Worm (Caenorhabditis elegans) whole organism, mixed stage, embryonic: Measurements from ENCODE around the gene rgef-1.
A peak's percentile ranks its signal among the peaks of the same experiment; 100 is the strongest.

Experiments
- M03D4.4 ChIP-seq: sonication (generic microtip); optimal IDR thresholded peaks from 2 replicates; lab custom pipeline; 2017; ENCODE audit warnings: mild to moderate bottlenecking, missing genetic modification characterization, missing compliant biosample characterization
- bed-3 ChIP-seq: fragments of 200-800 bp; sonication (Bioruptor generic); optimal IDR thresholded peaks from 3 replicates; lab custom pipeline; 2018; ENCODE audit warnings: mild to moderate bottlenecking, missing genetic modification characterization, moderate library complexity, missing compliant biosample characterization
- ceh-39 ChIP-seq: fragments of 150-350 bp; optimal IDR thresholded peaks from 2 replicates; lab custom pipeline; 2014; ENCODE audit warnings: missing biosample characterization, missing genetic modification characterization
- ceh-43 ChIP-seq: fragments of 200-800 bp; sonication (Bioruptor generic); optimal IDR thresholded peaks from 2 replicates; lab custom pipeline; 2018; ENCODE audit warnings: mild to moderate bottlenecking, missing genetic modification characterization, moderate library complexity, missing compliant biosample characterization
- ces-1 ChIP-seq: fragments of 150-350 bp; optimal IDR thresholded peaks from 2 replicates; lab custom pipeline; 2014; ENCODE audit warnings: missing biosample characterization, missing genetic modification reagents, missing genetic modification characterization
- cnd-1 ChIP-seq: fragments of 200-800 bp; sonication (Bioruptor generic); optimal IDR thresholded peaks from 2 replicates; lab custom pipeline; 2018; ENCODE audit warnings: mild to moderate bottlenecking, missing genetic modification characterization, missing compliant biosample characterization
- drap-1 ChIP-seq: fragments of 200-800 bp; sonication (Bioruptor generic); optimal IDR thresholded peaks from 3 replicates; lab custom pipeline; 2018; ENCODE audit warnings: mild to moderate bottlenecking, missing genetic modification characterization, missing compliant biosample characterization
- elt-1 ChIP-seq: sonication (generic microtip); optimal IDR thresholded peaks from 2 replicates; lab custom pipeline; 2017; ENCODE audit warnings: missing genetic modification characterization, mild to moderate bottlenecking, missing compliant biosample characterization, antibody characterized with exemption, moderate library complexity, borderline replicate concordance; ENCODE audit not compliant: insufficient read depth
- flh-1 ChIP-seq: fragments of 200-800 bp; sonication (Bioruptor generic); optimal IDR thresholded peaks from 2 replicates; lab custom pipeline; 2018; ENCODE audit warnings: mild to moderate bottlenecking, missing genetic modification characterization, moderate library complexity, missing compliant biosample characterization
- ham-2 ChIP-seq: fragments of 200-800 bp; sonication (Bioruptor generic); optimal IDR thresholded peaks from 2 replicates; lab custom pipeline; 2018; ENCODE audit warnings: mild to moderate bottlenecking, missing genetic modification characterization, missing compliant biosample characterization
- hlh-1 ChIP-seq: fragments of 150-350 bp; optimal IDR thresholded peaks from 2 replicates; lab custom pipeline; 2014; ENCODE audit warnings: missing biosample characterization, missing genetic modification reagents, missing genetic modification characterization
- lin-32 ChIP-seq: fragments of 200-800 bp; sonication (Bioruptor generic); optimal IDR thresholded peaks from 2 replicates; lab custom pipeline; 2018; ENCODE audit warnings: mild to moderate bottlenecking, missing genetic modification characterization, missing compliant biosample characterization
- lsy-2 ChIP-seq: fragments of 150-350 bp; optimal IDR thresholded peaks from 2 replicates; lab custom pipeline; 2014; ENCODE audit warnings: missing biosample characterization, missing genetic modification characterization
- mab-5 ChIP-seq: fragments of 150-350 bp; optimal IDR thresholded peaks from 2 replicates; lab custom pipeline; 2014; ENCODE audit warnings: missing biosample characterization, missing genetic modification characterization
- mep-1 ChIP-seq: fragments of 150-350 bp; optimal IDR thresholded peaks from 2 replicates; lab custom pipeline; 2017; ENCODE audit warnings: missing biosample characterization, missing genetic modification reagents, missing genetic modification characterization, inconsistent platforms
- mls-2 ChIP-seq: sonication (generic microtip); optimal IDR thresholded peaks from 2 replicates; lab custom pipeline; 2016; ENCODE audit warnings: mild to moderate bottlenecking, missing genetic modification characterization, moderate library complexity, missing compliant biosample characterization
- nhr-12 ChIP-seq: fragments of 150-350 bp; optimal IDR thresholded peaks from 2 replicates; lab custom pipeline; 2014; ENCODE audit warnings: missing biosample characterization, missing genetic modification characterization
- nhr-2 ChIP-seq: fragments of 150-350 bp; optimal IDR thresholded peaks from 2 replicates; lab custom pipeline; 2014; ENCODE audit warnings: missing biosample characterization, missing genetic modification characterization
- nhr-237 ChIP-seq: fragments of 150-350 bp; optimal IDR thresholded peaks from 2 replicates; lab custom pipeline; 2014; ENCODE audit warnings: missing biosample characterization, missing genetic modification characterization
- nhr-28 ChIP-seq: fragments of 150-350 bp; optimal IDR thresholded peaks from 2 replicates; lab custom pipeline; 2014; ENCODE audit warnings: missing biosample characterization, missing genetic modification characterization
- nhr-76 ChIP-seq: sonication (generic microtip); optimal IDR thresholded peaks from 2 replicates; lab custom pipeline; 2017; ENCODE audit warnings: missing biosample characterization, missing genetic modification characterization
- pha-4 ChIP-seq: fragments of 150-350 bp; optimal IDR thresholded peaks from 2 replicates; lab custom pipeline; 2018; ENCODE audit warnings: missing biosample characterization, missing genetic modification reagents, missing genetic modification characterization
- sem-2 ChIP-seq: fragments of 200-800 bp; sonication (Bioruptor generic); optimal IDR thresholded peaks from 2 replicates; lab custom pipeline; 2018; ENCODE audit warnings: mild to moderate bottlenecking, missing genetic modification characterization, missing compliant biosample characterization
- snpc-4 ChIP-seq: fragments of 150-350 bp; optimal IDR thresholded peaks from 2 replicates; lab custom pipeline; 2014; ENCODE audit warnings: missing biosample characterization, missing genetic modification characterization
- sptf-1 ChIP-seq: sonication (generic microtip); optimal IDR thresholded peaks from 2 replicates; lab custom pipeline; 2017; ENCODE audit warnings: mild to moderate bottlenecking, missing genetic modification characterization, moderate library complexity, missing compliant biosample characterization
- tbx-8 ChIP-seq: fragments of 200-800 bp; sonication (Bioruptor generic); optimal IDR thresholded peaks from 2 replicates; lab custom pipeline; 2018; ENCODE audit warnings: mild to moderate bottlenecking, missing genetic modification characterization, moderate library complexity, missing compliant biosample characterization
- unc-39 ChIP-seq: fragments of 150-350 bp; optimal IDR thresholded peaks from 2 replicates; lab custom pipeline; 2014; ENCODE audit warnings: missing biosample characterization, missing genetic modification characterization
- unc-62 ChIP-seq: fragments of 150-350 bp; optimal IDR thresholded peaks from 2 replicates; lab custom pipeline; 2014; ENCODE audit warnings: missing biosample characterization, missing genetic modification reagents, missing genetic modification characterization
- zip-8 ChIP-seq: fragments of 150-350 bp; optimal IDR thresholded peaks from 2 replicates; lab custom pipeline; 2014; ENCODE audit warnings: missing biosample characterization, missing genetic modification characterization
- ztf-11 ChIP-seq: fragments of 150-350 bp; optimal IDR thresholded peaks from 2 replicates; lab custom pipeline; 2014; ENCODE audit warnings: missing biosample characterization, missing genetic modification characterization

The rgef-1 gene

ce11 chrV:9561624-9562179, at the start of gene rgef-1:
TSS of gene rgef-1 (minus strand) at chrV:9561674.
- TF ChIP-seq ces-1, result peak; percentile 91
- TF ChIP-seq mab-5 (tag; lab: Kevin White, UChicago), result no peak
- peak; percentile 5 for TF ChIP-seq sptf-1

- no peak for TF ChIP-seq ztf-11
- no peak for TF ChIP-seq ceh-43 (GFP tag; lab: Kevin White, UChicago)
- no peak for TF ChIP-seq sem-2 (GFP tag; lab: Kevin White, UChicago)
- no peak for TF ChIP-seq hlh-1 (tag; lab: Kevin White, UChicago)
- no peak for TF ChIP-seq lsy-2
- TF ChIP-seq lin-32 (GFP tag; lab: Kevin White, UChicago), result no peak
- no peak for TF ChIP-seq snpc-4 (tag; lab: Kevin White, UChicago)
- TF ChIP-seq tbx-8, result no peak
- no peak for TF ChIP-seq M03D4.4 (tag; lab: Kevin White, UChicago)
- TF ChIP-seq elt-1 (tag; lab: Kevin White, UChicago), result no peak
- no peak for TF ChIP-seq ceh-39 (tag; lab: Kevin White, UChicago)
- no peak for TF ChIP-seq nhr-237
- no peak for TF ChIP-seq mep-1 (tag; lab: Kevin White, UChicago)
- TF ChIP-seq nhr-76 (tag; lab: Kevin White, UChicago), result no peak
- TF ChIP-seq drap-1 (GFP tag; lab: Kevin White, UChicago), result no peak
- no peak for TF ChIP-seq unc-39 (tag; lab: Kevin White, UChicago)
- no peak for TF ChIP-seq sptf-1
- TF ChIP-seq bed-3, result no peak
- TF ChIP-seq mls-2 (tag; lab: Kevin White, UChicago), result no peak
Observed at ce11 chrV:9609217-9609616, 47.7 kb upstream of the rgef-1 start.

ce11 chrV:9608256-9608655, 46.8 kb upstream of the rgef-1 start, which contains the start of gene dop-2:
TSS of gene dop-2 (plus strand) at chrV:9608556.
- TF ChIP-seq sem-2 (GFP tag; lab: Kevin White, UChicago), result no peak
- no peak for TF ChIP-seq nhr-237
- no peak for TF ChIP-seq pha-4 (tag; lab: Kevin White, UChicago)
- TF ChIP-seq lsy-2, result no peak
- no peak for TF ChIP-seq ham-2 (GFP tag; lab: Kevin White, UChicago)
- no peak for TF ChIP-seq zip-8 (tag; lab: Kevin White, UChicago)
- TF ChIP-seq sptf-1, result no peak
- TF ChIP-seq nhr-12 (tag; lab: Kevin White, UChicago), result no peak
- TF ChIP-seq elt-1 (tag; lab: Kevin White, UChicago), result no peak
- no peak for TF ChIP-seq tbx-8
- TF ChIP-seq ztf-11, result no peak
- no peak for TF ChIP-seq ceh-39 (tag; lab: Kevin White, UChicago)
- no peak for TF ChIP-seq unc-39 (tag; lab: Kevin White, UChicago)
- TF ChIP-seq cnd-1 (tag; lab: Kevin White, UChicago), result no peak
- TF ChIP-seq flh-1, result no peak
- no peak for TF ChIP-seq nhr-2
- no peak for TF ChIP-seq unc-62 (GFP tag; lab: Kevin White, UChicago)
- no peak for TF ChIP-seq bed-3
- no peak for TF ChIP-seq mep-1 (tag; lab: Kevin White, UChicago)

ce11 chrV:9590317-9590716, 28.8 kb upstream of the rgef-1 start, which contains the start of gene K09G1.2:
TSS of gene K09G1.2 (plus strand) at chrV:9590617.
- no peak for TF ChIP-seq mls-2 (tag; lab: Kevin White, UChicago)
- TF ChIP-seq zip-8 (tag; lab: Kevin White, UChicago), result no peak
- TF ChIP-seq ham-2 (GFP tag; lab: Kevin White, UChicago), result no peak
- no peak for TF ChIP-seq flh-1
- TF ChIP-seq sptf-1, result no peak
- TF ChIP-seq nhr-28 (tag; lab: Kevin White, UChicago), result no peak

- peak; percentile 36 for TF ChIP-seq elt-1 (tag; lab: Kevin White, UChicago)
- TF ChIP-seq ztf-11, result no peak
Observed at ce11 chrV:9588574-9588973, 27.1 kb upstream of the rgef-1 start.

ce11 chrV:9587619-9588018, 26.1 kb upstream of the rgef-1 start:
- TF ChIP-seq elt-1 (tag; lab: Kevin White, UChicago) (peak; percentile 63), ceh-43 (GFP tag; lab: Kevin White, UChicago) (no peak)
